Fruit fly (Drosophila melanogaster) whole organism, prepupa: ENCODE data around the gene rempA.
A peak's percentile ranks its signal among the peaks of the same experiment; 100 is the strongest.

Experiments
- Blimp-1 ChIP-seq: fragments of 200-800 bp; sonication (Bioruptor generic); optimal IDR thresholded peaks from 3 replicates; lab custom pipeline; 2017; ENCODE audit warnings: missing biosample characterization, missing genetic modification characterization, mild to moderate bottlenecking, moderate library complexity, missing genetic modification reagents
- CG10631 ChIP-seq: fragments of 200-800 bp; sonication (Bioruptor generic); optimal IDR thresholded peaks from 2 replicates; lab custom pipeline; 2016; ENCODE audit warnings: missing biosample characterization, missing genetic modification characterization
- CG11762 ChIP-seq: fragments of 200-800 bp; sonication (Bioruptor generic); optimal IDR thresholded peaks from 3 replicates; lab custom pipeline; 2016; ENCODE audit warnings: missing biosample characterization, missing genetic modification characterization; ENCODE audit not compliant: insufficient read depth
- CG15336 ChIP-seq: fragments of 200-800 bp; sonication (Bioruptor generic); IDR thresholded peaks from 2 replicates; pipeline ENCODE4 v1.3.6; 2022; ENCODE audit warnings: missing biosample characterization, missing genetic modification characterization
- CG1621 ChIP-seq: fragments of 200-800 bp; sonication (Bioruptor generic); optimal IDR thresholded peaks from 3 replicates; lab custom pipeline; 2018; ENCODE audit warnings: missing biosample characterization, mild to moderate bottlenecking, missing genetic modification characterization
- CG16779 ChIP-seq: fragments of 200-800 bp; sonication (Bioruptor generic); optimal IDR thresholded peaks from 3 replicates; lab custom pipeline; 2017; ENCODE audit warnings: missing biosample characterization, mild to moderate bottlenecking, missing genetic modification characterization
- CG3032 ChIP-seq: fragments of 200-800 bp; optimal IDR thresholded peaks from 2 replicates; lab custom pipeline; 2019; ENCODE audit warnings: missing biosample characterization, mild to moderate bottlenecking, missing genetic modification characterization, moderate library complexity
- CG31627 ChIP-seq: fragments of 200-800 bp; sonication (Bioruptor generic); optimal IDR thresholded peaks from 3 replicates; lab custom pipeline; 2016; ENCODE audit warnings: missing biosample characterization, missing genetic modification characterization
- CG34406 ChIP-seq: fragments of 200-800 bp; sonication (Bioruptor generic); optimal IDR thresholded peaks from 3 replicates; lab custom pipeline; 2016; ENCODE audit warnings: missing biosample characterization, missing genetic modification characterization
- CG3919 ChIP-seq: fragments of 200-800 bp; sonication (Bioruptor generic); optimal IDR thresholded peaks from 3 replicates; lab custom pipeline; 2016; ENCODE audit warnings: missing biosample characterization, missing genetic modification characterization
- CG4318 ChIP-seq: fragments of 200-800 bp; sonication (Bioruptor generic); optimal IDR thresholded peaks from 3 replicates; lab custom pipeline; 2017; ENCODE audit warnings: missing biosample characterization, mild to moderate bottlenecking, missing genetic modification characterization
- CG6163 ChIP-seq: fragments of 200-800 bp; sonication (Bioruptor generic); IDR thresholded peaks from 3 replicates; pipeline ENCODE4 v1.3.6; 2022; ENCODE audit warnings: missing biosample characterization, missing genetic modification characterization
- CG6276 ChIP-seq: fragments of 200-800 bp; sonication (Bioruptor generic); optimal IDR thresholded peaks from 2 replicates; lab custom pipeline; 2017; ENCODE audit warnings: missing biosample characterization, mild to moderate bottlenecking, missing genetic modification characterization
- CG6792 ChIP-seq: fragments of 200-800 bp; sonication (Bioruptor generic); optimal IDR thresholded peaks from 3 replicates; lab custom pipeline; 2016; ENCODE audit warnings: missing biosample characterization, missing genetic modification characterization
- CG6808 ChIP-seq: fragments of 200-800 bp; sonication (Bioruptor generic); optimal IDR thresholded peaks from 3 replicates; lab custom pipeline; 2017; ENCODE audit warnings: missing biosample characterization, missing genetic modification characterization, mild to moderate bottlenecking, moderate library complexity, missing genetic modification reagents
- CG6854 ChIP-seq: fragments of 200-800 bp; sonication (Bioruptor generic); optimal IDR thresholded peaks from 2 replicates; lab custom pipeline; 2017; ENCODE audit warnings: missing biosample characterization, mild to moderate bottlenecking, missing genetic modification characterization
- CG8119 ChIP-seq: fragments of 200-800 bp; sonication (Bioruptor generic); IDR thresholded peaks from 3 replicates; pipeline ENCODE4 v1.3.6; 2022; ENCODE audit warnings: missing biosample characterization, missing genetic modification characterization
- CG9139 ChIP-seq: fragments of 200-800 bp; sonication (Bioruptor generic); optimal IDR thresholded peaks from 3 replicates; lab custom pipeline; 2017; ENCODE audit warnings: missing biosample characterization, mild to moderate bottlenecking, missing genetic modification characterization
- Eip75B ChIP-seq: fragments of 200-800 bp; sonication (Bioruptor generic); optimal IDR thresholded peaks from 3 replicates; lab custom pipeline; 2016; ENCODE audit warnings: missing biosample characterization, missing genetic modification characterization
- Eip78C ChIP-seq: fragments of 200-800 bp; sonication (Bioruptor generic); peaks from one replicate; lab custom pipeline; 2016; ENCODE audit warnings: missing biosample characterization, missing genetic modification characterization
- Ets96B ChIP-seq: fragments of 200-800 bp; optimal IDR thresholded peaks from 2 replicates; lab custom pipeline; 2019; ENCODE audit warnings: missing biosample characterization, mild to moderate bottlenecking, missing genetic modification characterization, moderate library complexity
- Gug ChIP-seq: fragments of 200-800 bp; sonication (Bioruptor generic); IDR thresholded peaks from 2 replicates; pipeline ENCODE4 v1.3.6; 2022; ENCODE audit warnings: missing biosample characterization, missing genetic modification characterization
- Hr4 ChIP-seq: fragments of 200-800 bp; sonication (Bioruptor generic); optimal IDR thresholded peaks from 3 replicates; lab custom pipeline; 2016; ENCODE audit warnings: missing biosample characterization, missing genetic modification characterization
- Lpt ChIP-seq: fragments of 200-800 bp; sonication (Bioruptor generic); optimal IDR thresholded peaks from 3 replicates; lab custom pipeline; 2016; ENCODE audit warnings: missing biosample characterization, missing genetic modification characterization
- OdsH ChIP-seq: fragments of 200-800 bp; sonication (Bioruptor generic); optimal IDR thresholded peaks from 3 replicates; lab custom pipeline; 2016; ENCODE audit warnings: missing biosample characterization, missing genetic modification characterization
- Sox14 ChIP-seq: fragments of 200-800 bp; sonication (Bioruptor generic); optimal IDR thresholded peaks from 3 replicates; lab custom pipeline; 2016; ENCODE audit warnings: missing biosample characterization, missing genetic modification characterization
- acj6 ChIP-seq: fragments of 200-800 bp; sonication (Bioruptor generic); optimal IDR thresholded peaks from 3 replicates; lab custom pipeline; 2016; ENCODE audit warnings: missing biosample characterization, missing genetic modification characterization
- dac ChIP-seq: fragments of 200-800 bp; sonication (Bioruptor generic); optimal IDR thresholded peaks from 2 replicates; lab custom pipeline; 2017; ENCODE audit warnings: missing biosample characterization, mild to moderate bottlenecking, missing genetic modification characterization
- eg ChIP-seq: fragments of 200-800 bp; sonication (Bioruptor generic); IDR thresholded peaks from 3 replicates; pipeline ENCODE4 v1.3.6; 2022; ENCODE audit warnings: missing biosample characterization, missing genetic modification characterization
- esn ChIP-seq: fragments of 200-800 bp; sonication (Bioruptor generic); optimal IDR thresholded peaks from 2 replicates; lab custom pipeline; 2016; ENCODE audit warnings: missing biosample characterization, mild to moderate bottlenecking, missing genetic modification characterization, moderate library complexity
- fd59A ChIP-seq: fragments of 200-800 bp; sonication (Bioruptor generic); optimal IDR thresholded peaks from 2 replicates; lab custom pipeline; 2017; ENCODE audit warnings: missing biosample characterization, mild to moderate bottlenecking, missing genetic modification characterization, missing genetic modification reagents
- fd85E ChIP-seq: fragments of 200-800 bp; sonication (Bioruptor generic); optimal IDR thresholded peaks from 3 replicates; lab custom pipeline; 2016; ENCODE audit warnings: missing biosample characterization, missing genetic modification characterization
- net ChIP-seq: fragments of 200-800 bp; sonication (Bioruptor generic); optimal IDR thresholded peaks from 3 replicates; lab custom pipeline; 2016; ENCODE audit warnings: missing biosample characterization, missing genetic modification characterization
- pdm3 ChIP-seq: fragments of 200-800 bp; sonication (Bioruptor generic); optimal IDR thresholded peaks from 3 replicates; lab custom pipeline; 2016; ENCODE audit warnings: missing biosample characterization, missing genetic modification characterization
- salr ChIP-seq, 2 experiments: fragments of 200-800 bp; sonication (Bioruptor generic); optimal IDR thresholded peaks; 3 replicates each; lab custom pipeline; 2016 to 2018; ENCODE audit warnings: missing biosample characterization in 2 of 2, missing genetic modification characterization in 2 of 2, mild to moderate bottlenecking in 1 of 2
- ss ChIP-seq, 2 experiments: fragments of 200-800 bp; sonication (Bioruptor generic); optimal IDR thresholded peaks; 2 replicates in 1 of 2; 3 replicates in 1 of 2; lab custom pipeline; 2017 to 2018; ENCODE audit warnings: mild to moderate bottlenecking in 2 of 2, missing biosample characterization in 2 of 2, missing genetic modification characterization in 2 of 2, moderate library complexity in 1 of 2
- svp ChIP-seq: fragments of 200-800 bp; sonication (Bioruptor generic); peaks from one replicate; lab custom pipeline; 2016; ENCODE audit warnings: missing biosample characterization, missing genetic modification characterization
- topi ChIP-seq: fragments of 200-800 bp; sonication (Bioruptor generic); optimal IDR thresholded peaks from 3 replicates; lab custom pipeline; 2016; ENCODE audit warnings: missing biosample characterization, missing genetic modification characterization
- vri ChIP-seq: fragments of 200-800 bp; sonication (Bioruptor generic); optimal IDR thresholded peaks from 3 replicates; lab custom pipeline; 2016; ENCODE audit warnings: missing biosample characterization, mild to moderate bottlenecking, missing genetic modification characterization

Gene rempA

dm6 chr2L:563769-564550, 3.9 kb upstream of the rempA start, which contains the start of the genes uncNacbeta and CG2794:
Gene uncNacbeta, minus strand, starts transcription at chr2L:563819.
Gene CG2794, plus strand, starts transcription at chr2L:564163.
- TF ChIP-seq CG1621 (peak; percentile 92), fd85E (GFP tag; lab: Kevin White, UChicago) (no peak), esn (peak; percentile 43), CG6276 (no peak), ss (GFP tag; optimal IDR thresholded peaks at IDR 0.05; lab: Kevin White, UChicago) (no peak), Sox14 (GFP tag; lab: Kevin White, UChicago) (no peak), OdsH (GFP tag; lab: Kevin White, UChicago) (no peak), CG11762 (GFP tag; lab: Kevin White, UChicago) (no peak)

- TF ChIP-seq salr (GFP tag; optimal IDR thresholded peaks at IDR 0.05; lab: Kevin White, UChicago) = no peak
- TF ChIP-seq Lpt (GFP tag; lab: Kevin White, UChicago) = peak; percentile 75
- TF ChIP-seq CG6163 (GFP tag; lab: Robert Waterston, UW) = 0 out of 3 replicates have a peak, but pooled peaks have one; percentile 30
- TF ChIP-seq Eip75B (GFP tag; lab: Kevin White, UChicago) = no peak
- peak; percentile 42; the same call in 1 of the 2 replicates for TF ChIP-seq CG15336 (GFP tag; lab: Robert Waterston, UW)
- TF ChIP-seq esn = no peak
- peak; percentile 68; the same call in 2 of the 3 replicates for TF ChIP-seq CG8119
- peak; percentile 57; the same call in 2 of the 3 replicates for TF ChIP-seq eg (GFP tag; lab: Robert Waterston, UW)
- peak; percentile 65 for TF ChIP-seq net (GFP tag; lab: Kevin White, UChicago)
Observed at dm6 chr2L:563314-563713, 3.2 kb upstream of the rempA start.

- TF ChIP-seq svp (GFP tag; lab: Kevin White, UChicago) (peak; percentile 71), CG8119 (no peak), CG6792 (no peak), CG1621 (peak; percentile 63), Eip78C (GFP tag; lab: Kevin White, UChicago) (peak; percentile 65), CG4318 (GFP tag; lab: Kevin White, UChicago) (no peak), CG6854 (GFP tag; lab: Kevin White, UChicago) (no peak), Gug (no peak), ss (GFP tag; optimal IDR thresholded peaks at IDR 0.05; lab: Kevin White, UChicago) (peak; percentile 28 to 58), pdm3 (GFP tag; lab: Kevin White, UChicago) (no peak), CG6276 (no peak), CG3032 (tag; lab: Kevin White, UChicago) (no peak), Sox14 (GFP tag; lab: Kevin White, UChicago) (peak; percentile 4), CG16779 (tag; lab: Kevin White, UChicago) (no peak), CG9139 (GFP tag; lab: Kevin White, UChicago) (no peak)
Observed at dm6 chr2L:559311-559710, 799 bp downstream of the rempA start, which contains the start of gene Tspo. Gene Tspo, plus strand, starts transcription at chr2L:559612.

- no peak for TF ChIP-seq Sox14 (GFP tag; lab: Kevin White, UChicago)
- no peak for TF ChIP-seq dac
- TF ChIP-seq acj6 (GFP tag; lab: Kevin White, UChicago) = no peak
- no peak for TF ChIP-seq CG11762 (GFP tag; lab: Kevin White, UChicago)
- peak; percentile 26 for TF ChIP-seq Lpt (GFP tag; lab: Kevin White, UChicago)
- TF ChIP-seq Blimp-1 (GFP tag; lab: Kevin White, UChicago) = no peak
- peak; percentile 39 for TF ChIP-seq net (GFP tag; lab: Kevin White, UChicago)
- TF ChIP-seq Hr4 (GFP tag; lab: Kevin White, UChicago) = no peak
- TF ChIP-seq eg (GFP tag; lab: Robert Waterston, UW) = peak; percentile 57; the same call in 1 of the 3 replicates
- TF ChIP-seq CG10631 (GFP tag; lab: Kevin White, UChicago) = no peak
- peak; percentile 21 for TF ChIP-seq topi (GFP tag; lab: Kevin White, UChicago)
- TF ChIP-seq Ets96B (tag; lab: Kevin White, UChicago) = peak; percentile 6
- no peak for TF ChIP-seq vri (GFP tag; lab: Kevin White, UChicago)
- peak; percentile 63; the same call in 1 of the 2 replicates for TF ChIP-seq CG15336 (GFP tag; lab: Robert Waterston, UW)
- TF ChIP-seq salr (GFP tag; optimal IDR thresholded peaks at IDR 0.05; lab: Kevin White, UChicago) = no peak
- peak; percentile 67 for TF ChIP-seq CG6808 (GFP tag; lab: Kevin White, UChicago)
- TF ChIP-seq CG3919 = peak; percentile 24
- no peak for TF ChIP-seq pdm3 (GFP tag; lab: Kevin White, UChicago)
- no peak for TF ChIP-seq CG34406 (GFP tag; lab: Kevin White, UChicago)
- peak; percentile 8 for TF ChIP-seq esn
- TF ChIP-seq CG8119 = peak; percentile 71; the same call in 2 of the 3 replicates
- TF ChIP-seq Gug = no peak; the same call in 1 of the 2 replicates
- TF ChIP-seq CG6854 (GFP tag; lab: Kevin White, UChicago) = peak; percentile 92
- peak; percentile 45 to 59 for TF ChIP-seq ss (GFP tag; optimal IDR thresholded peaks at IDR 0.05; lab: Kevin White, UChicago)
- no peak for TF ChIP-seq CG31627 (GFP tag; lab: Kevin White, UChicago)
- peak; percentile 66; the same call in 2 of the 3 replicates for TF ChIP-seq CG6163 (GFP tag; lab: Robert Waterston, UW)
- peak; percentile 62 for TF ChIP-seq CG1621
- TF ChIP-seq fd59A (GFP tag; lab: Kevin White, UChicago) = no peak
- no peak for TF ChIP-seq CG4318 (GFP tag; lab: Kevin White, UChicago)
- TF ChIP-seq svp (GFP tag; lab: Kevin White, UChicago) = peak; percentile 90
- TF ChIP-seq Eip75B (GFP tag; lab: Kevin White, UChicago) = peak; percentile 48
- peak; percentile 64 for TF ChIP-seq CG9139 (GFP tag; lab: Kevin White, UChicago)
Observed at dm6 chr2L:552432-552929, 7.6 kb downstream of the rempA start, which contains the start of gene Ets21C. Gene Ets21C, minus strand, starts transcription at chr2L:552923.
